Fruit fly (Drosophila melanogaster) whole organism, prepupa: Measurements from ENCODE around the gene Sfp24Ba.

ENCODE experiments used
- CG10631 ChIP-seq: fragments of 200-800 bp; sonication (Bioruptor generic); optimal IDR thresholded peaks from 2 replicates; lab custom pipeline; 2016; ENCODE audit warnings: missing biosample characterization, missing genetic modification characterization
- CG10669 ChIP-seq: fragments of 200-800 bp; sonication (Bioruptor generic); optimal IDR thresholded peaks from 3 replicates; lab custom pipeline; 2018; ENCODE audit warnings: missing biosample characterization, mild to moderate bottlenecking, missing genetic modification characterization, moderate library complexity
- CG11294 ChIP-seq: fragments of 200-800 bp; sonication (Bioruptor generic); IDR thresholded peaks from 2 replicates; pipeline ENCODE4 v1.3.6; 2022; ENCODE audit warnings: missing biosample characterization, missing genetic modification characterization
- CG11902 ChIP-seq: fragments of 200-800 bp; sonication (Bioruptor generic); optimal IDR thresholded peaks from 3 replicates; lab custom pipeline; 2016; ENCODE audit warnings: missing biosample characterization, missing genetic modification characterization
- CG15336 ChIP-seq: fragments of 200-800 bp; sonication (Bioruptor generic); IDR thresholded peaks from 2 replicates; pipeline ENCODE4 v1.3.6; 2022; ENCODE audit warnings: missing biosample characterization, missing genetic modification characterization
- CG1621 ChIP-seq: fragments of 200-800 bp; sonication (Bioruptor generic); optimal IDR thresholded peaks from 3 replicates; lab custom pipeline; 2018; ENCODE audit warnings: missing biosample characterization, mild to moderate bottlenecking, missing genetic modification characterization
- CG31627 ChIP-seq: fragments of 200-800 bp; sonication (Bioruptor generic); optimal IDR thresholded peaks from 3 replicates; lab custom pipeline; 2016; ENCODE audit warnings: missing biosample characterization, missing genetic modification characterization
- CG32006 ChIP-seq: fragments of 200-800 bp; sonication (Bioruptor generic); optimal IDR thresholded peaks from 3 replicates; lab custom pipeline; 2017; ENCODE audit warnings: missing biosample characterization, mild to moderate bottlenecking, missing genetic modification characterization
- CG4318 ChIP-seq: fragments of 200-800 bp; sonication (Bioruptor generic); optimal IDR thresholded peaks from 3 replicates; lab custom pipeline; 2017; ENCODE audit warnings: missing biosample characterization, mild to moderate bottlenecking, missing genetic modification characterization
- CG6163 ChIP-seq: fragments of 200-800 bp; sonication (Bioruptor generic); IDR thresholded peaks from 3 replicates; pipeline ENCODE4 v1.3.6; 2022; ENCODE audit warnings: missing biosample characterization, missing genetic modification characterization
- CG6276 ChIP-seq: fragments of 200-800 bp; sonication (Bioruptor generic); optimal IDR thresholded peaks from 2 replicates; lab custom pipeline; 2017; ENCODE audit warnings: missing biosample characterization, mild to moderate bottlenecking, missing genetic modification characterization
- CG6808 ChIP-seq: fragments of 200-800 bp; sonication (Bioruptor generic); optimal IDR thresholded peaks from 3 replicates; lab custom pipeline; 2017; ENCODE audit warnings: missing biosample characterization, missing genetic modification characterization, mild to moderate bottlenecking, moderate library complexity, missing genetic modification reagents
- CG6854 ChIP-seq: fragments of 200-800 bp; sonication (Bioruptor generic); optimal IDR thresholded peaks from 2 replicates; lab custom pipeline; 2017; ENCODE audit warnings: missing biosample characterization, mild to moderate bottlenecking, missing genetic modification characterization
- CG7368 ChIP-seq: fragments of 200-800 bp; sonication (Bioruptor generic); optimal IDR thresholded peaks from 3 replicates; lab custom pipeline; 2016; ENCODE audit warnings: missing biosample characterization, missing genetic modification characterization
- CG8119 ChIP-seq: fragments of 200-800 bp; sonication (Bioruptor generic); IDR thresholded peaks from 3 replicates; pipeline ENCODE4 v1.3.6; 2022; ENCODE audit warnings: missing biosample characterization, missing genetic modification characterization
- CG8319 ChIP-seq: fragments of 200-800 bp; sonication (Bioruptor generic); optimal IDR thresholded peaks from 3 replicates; lab custom pipeline; 2016; ENCODE audit warnings: missing biosample characterization, missing genetic modification characterization
- CG9139 ChIP-seq: fragments of 200-800 bp; sonication (Bioruptor generic); optimal IDR thresholded peaks from 3 replicates; lab custom pipeline; 2017; ENCODE audit warnings: missing biosample characterization, mild to moderate bottlenecking, missing genetic modification characterization
- Eip78C ChIP-seq: fragments of 200-800 bp; sonication (Bioruptor generic); peaks from one replicate; lab custom pipeline; 2016; ENCODE audit warnings: missing biosample characterization, missing genetic modification characterization
- Eip93F ChIP-seq: fragments of 200-800 bp; sonication (Bioruptor generic); optimal IDR thresholded peaks from 2 replicates; lab custom pipeline; 2016; ENCODE audit warnings: missing biosample characterization, mild to moderate bottlenecking, missing genetic modification characterization
- Ets21C ChIP-seq: fragments of 200-800 bp; sonication (Bioruptor generic); optimal IDR thresholded peaks from 3 replicates; lab custom pipeline; 2016; ENCODE audit warnings: missing biosample characterization, missing genetic modification characterization
- Ets96B ChIP-seq: fragments of 200-800 bp; optimal IDR thresholded peaks from 2 replicates; lab custom pipeline; 2019; ENCODE audit warnings: missing biosample characterization, mild to moderate bottlenecking, missing genetic modification characterization, moderate library complexity
- Gug ChIP-seq: fragments of 200-800 bp; sonication (Bioruptor generic); IDR thresholded peaks from 2 replicates; pipeline ENCODE4 v1.3.6; 2022; ENCODE audit warnings: missing biosample characterization, missing genetic modification characterization
- Hr38 ChIP-seq: sonication (Bioruptor generic); optimal IDR thresholded peaks from 2 replicates; lab custom pipeline; 2016; ENCODE audit warnings: missing biosample characterization, missing genetic modification characterization
- Hr39 ChIP-seq: fragments of 200-800 bp; sonication (Bioruptor generic); optimal IDR thresholded peaks from 2 replicates; lab custom pipeline; 2016; ENCODE audit warnings: missing biosample characterization, missing genetic modification characterization
- Hr4 ChIP-seq: fragments of 200-800 bp; sonication (Bioruptor generic); optimal IDR thresholded peaks from 3 replicates; lab custom pipeline; 2016; ENCODE audit warnings: missing biosample characterization, missing genetic modification characterization
- Lpt ChIP-seq: fragments of 200-800 bp; sonication (Bioruptor generic); optimal IDR thresholded peaks from 3 replicates; lab custom pipeline; 2016; ENCODE audit warnings: missing biosample characterization, missing genetic modification characterization
- Met ChIP-seq: fragments of 200-800 bp; sonication (Bioruptor generic); optimal IDR thresholded peaks from 3 replicates; lab custom pipeline; 2016; ENCODE audit warnings: missing biosample characterization, missing genetic modification characterization
- OdsH ChIP-seq: fragments of 200-800 bp; sonication (Bioruptor generic); optimal IDR thresholded peaks from 3 replicates; lab custom pipeline; 2016; ENCODE audit warnings: missing biosample characterization, missing genetic modification characterization
- Smox ChIP-seq: fragments of 200-800 bp; sonication (Bioruptor generic); optimal IDR thresholded peaks from 3 replicates; lab custom pipeline; 2016; ENCODE audit warnings: missing biosample characterization, missing genetic modification characterization
- Sox14 ChIP-seq: fragments of 200-800 bp; sonication (Bioruptor generic); optimal IDR thresholded peaks from 3 replicates; lab custom pipeline; 2016; ENCODE audit warnings: missing biosample characterization, missing genetic modification characterization
- achi ChIP-seq: fragments of 200-800 bp; sonication (Bioruptor generic); optimal IDR thresholded peaks from 3 replicates; lab custom pipeline; 2016; ENCODE audit warnings: missing biosample characterization, missing genetic modification characterization
- acj6 ChIP-seq: fragments of 200-800 bp; sonication (Bioruptor generic); optimal IDR thresholded peaks from 3 replicates; lab custom pipeline; 2016; ENCODE audit warnings: missing biosample characterization, missing genetic modification characterization
- cyc ChIP-seq: fragments of 200-800 bp; sonication (Bioruptor generic); optimal IDR thresholded peaks from 3 replicates; lab custom pipeline; 2016; ENCODE audit warnings: missing biosample characterization, missing genetic modification characterization
- dac ChIP-seq: fragments of 200-800 bp; sonication (Bioruptor generic); optimal IDR thresholded peaks from 2 replicates; lab custom pipeline; 2017; ENCODE audit warnings: missing biosample characterization, mild to moderate bottlenecking, missing genetic modification characterization
- eg ChIP-seq: fragments of 200-800 bp; sonication (Bioruptor generic); IDR thresholded peaks from 3 replicates; pipeline ENCODE4 v1.3.6; 2022; ENCODE audit warnings: missing biosample characterization, missing genetic modification characterization
- esn ChIP-seq: fragments of 200-800 bp; sonication (Bioruptor generic); optimal IDR thresholded peaks from 2 replicates; lab custom pipeline; 2016; ENCODE audit warnings: missing biosample characterization, mild to moderate bottlenecking, missing genetic modification characterization, moderate library complexity
- fd59A ChIP-seq: fragments of 200-800 bp; sonication (Bioruptor generic); optimal IDR thresholded peaks from 2 replicates; lab custom pipeline; 2017; ENCODE audit warnings: missing biosample characterization, mild to moderate bottlenecking, missing genetic modification characterization, missing genetic modification reagents
- fd85E ChIP-seq: fragments of 200-800 bp; sonication (Bioruptor generic); optimal IDR thresholded peaks from 3 replicates; lab custom pipeline; 2016; ENCODE audit warnings: missing biosample characterization, missing genetic modification characterization
- fkh ChIP-seq: fragments of 200-800 bp; sonication (Bioruptor generic); optimal IDR thresholded peaks from 3 replicates; lab custom pipeline; 2017; ENCODE audit warnings: missing biosample characterization, mild to moderate bottlenecking, missing genetic modification characterization, moderate library complexity
- lz ChIP-seq: fragments of 200-800 bp; sonication (Bioruptor generic); optimal IDR thresholded peaks from 3 replicates; lab custom pipeline; 2016; ENCODE audit warnings: missing biosample characterization, missing genetic modification characterization
- net ChIP-seq: fragments of 200-800 bp; sonication (Bioruptor generic); optimal IDR thresholded peaks from 3 replicates; lab custom pipeline; 2016; ENCODE audit warnings: missing biosample characterization, missing genetic modification characterization
- pdm3 ChIP-seq: fragments of 200-800 bp; sonication (Bioruptor generic); optimal IDR thresholded peaks from 3 replicates; lab custom pipeline; 2016; ENCODE audit warnings: missing biosample characterization, missing genetic modification characterization
- salr ChIP-seq, 2 experiments: fragments of 200-800 bp; sonication (Bioruptor generic); optimal IDR thresholded peaks; 3 replicates each; lab custom pipeline; 2016 to 2018; ENCODE audit warnings: missing biosample characterization in 2 of 2, missing genetic modification characterization in 2 of 2, mild to moderate bottlenecking in 1 of 2
- spab ChIP-seq: fragments of 200-800 bp; sonication (Bioruptor generic); optimal IDR thresholded peaks from 2 replicates; lab custom pipeline; 2017; ENCODE audit warnings: missing biosample characterization, mild to moderate bottlenecking, missing genetic modification characterization, missing genetic modification reagents
- svp ChIP-seq: fragments of 200-800 bp; sonication (Bioruptor generic); peaks from one replicate; lab custom pipeline; 2016; ENCODE audit warnings: missing biosample characterization, missing genetic modification characterization
- vri ChIP-seq: fragments of 200-800 bp; sonication (Bioruptor generic); optimal IDR thresholded peaks from 3 replicates; lab custom pipeline; 2016; ENCODE audit warnings: missing biosample characterization, mild to moderate bottlenecking, missing genetic modification characterization

Sfp24Ba gene

DNA sequence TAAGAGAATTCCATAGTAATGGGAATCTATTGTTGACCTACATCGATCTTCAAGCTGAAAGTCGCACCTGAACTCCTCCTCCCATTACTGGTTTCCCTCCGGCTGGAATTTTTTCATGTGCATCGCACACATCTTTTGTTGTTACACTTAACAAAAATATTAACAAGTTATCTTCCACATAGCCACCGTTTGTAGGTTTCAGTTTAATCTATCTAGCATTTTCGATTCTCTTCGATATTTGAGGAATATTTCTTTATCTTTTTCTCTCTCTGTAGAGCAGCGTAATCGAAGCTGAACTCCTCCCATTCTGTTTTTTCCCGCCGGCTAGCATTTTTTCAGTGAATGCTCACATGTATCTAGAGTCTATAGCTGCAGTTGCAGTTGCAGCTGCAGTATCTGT, 43.6 kb downstream of the Sfp24Ba start:
- no peak for TF ChIP-seq CG9139 (GFP tag; lab: Kevin White, UChicago)
- TF ChIP-seq CG10669 (GFP tag; lab: Kevin White, UChicago) = no peak
- TF ChIP-seq Hr39 (GFP tag; lab: Kevin White, UChicago) = no peak
- TF ChIP-seq Smox (GFP tag; lab: Kevin White, UChicago) = no peak
- no peak for TF ChIP-seq Eip93F (GFP tag; lab: Kevin White, UChicago)
- TF ChIP-seq Met (GFP tag; lab: Kevin White, UChicago) = no peak
- TF ChIP-seq Eip78C = peak; percentile 68
- TF ChIP-seq CG6276 (GFP tag; lab: Kevin White, UChicago) = peak; percentile 54
- TF ChIP-seq fkh = no peak
- peak; percentile 35; the same call in 1 of the 2 replicates for TF ChIP-seq Gug (GFP tag; lab: Robert Waterston, UW)
- no peak for TF ChIP-seq cyc (GFP tag; lab: Kevin White, UChicago)
- TF ChIP-seq CG8119 (GFP tag; lab: Robert Waterston, UW) = peak; percentile 74
- TF ChIP-seq CG1621 = no peak
- peak; percentile 67 for TF ChIP-seq CG15336 (GFP tag; lab: Robert Waterston, UW)
- peak; percentile 26 for TF ChIP-seq OdsH (GFP tag; lab: Kevin White, UChicago)
- no peak for TF ChIP-seq Ets96B (tag; lab: Kevin White, UChicago)
- TF ChIP-seq CG8319 (GFP tag; lab: Kevin White, UChicago) = no peak
- TF ChIP-seq pdm3 (GFP tag; lab: Kevin White, UChicago) = no peak
- peak; percentile 12 for TF ChIP-seq dac (GFP tag; lab: Kevin White, UChicago)
- TF ChIP-seq CG31627 = no peak
- TF ChIP-seq Hr4 (GFP tag; lab: Kevin White, UChicago) = peak; percentile 61
- TF ChIP-seq vri (GFP tag; lab: Kevin White, UChicago) = no peak
- no peak for TF ChIP-seq Lpt (GFP tag; lab: Kevin White, UChicago)
- TF ChIP-seq spab (GFP tag; lab: Kevin White, UChicago) = no peak
- TF ChIP-seq Hr38 (GFP tag; lab: Kevin White, UChicago) = no peak
- no peak for TF ChIP-seq net (GFP tag; lab: Kevin White, UChicago)
- no peak for TF ChIP-seq fd59A
- TF ChIP-seq CG6808 = no peak
- no peak for TF ChIP-seq CG7368 (GFP tag; lab: Kevin White, UChicago)
- TF ChIP-seq svp (GFP tag; lab: Kevin White, UChicago) = no peak
- TF ChIP-seq CG10631 (GFP tag; lab: Kevin White, UChicago) = no peak
- peak; percentile 76 for TF ChIP-seq CG32006
- TF ChIP-seq CG4318 (GFP tag; lab: Kevin White, UChicago) = no peak
- TF ChIP-seq acj6 = peak; percentile 44
- TF ChIP-seq Ets21C (GFP tag; lab: Kevin White, UChicago) = no peak
- TF ChIP-seq CG11902 (GFP tag; lab: Kevin White, UChicago) = no peak
- no peak for TF ChIP-seq CG11294
- TF ChIP-seq eg (GFP tag; lab: Robert Waterston, UW) = peak; percentile 83
- TF ChIP-seq Sox14 = no peak
- peak; percentile 52; the same call in 1 of the 3 replicates for TF ChIP-seq CG6163
- no peak for TF ChIP-seq lz (GFP tag; lab: Kevin White, UChicago)

DNA sequence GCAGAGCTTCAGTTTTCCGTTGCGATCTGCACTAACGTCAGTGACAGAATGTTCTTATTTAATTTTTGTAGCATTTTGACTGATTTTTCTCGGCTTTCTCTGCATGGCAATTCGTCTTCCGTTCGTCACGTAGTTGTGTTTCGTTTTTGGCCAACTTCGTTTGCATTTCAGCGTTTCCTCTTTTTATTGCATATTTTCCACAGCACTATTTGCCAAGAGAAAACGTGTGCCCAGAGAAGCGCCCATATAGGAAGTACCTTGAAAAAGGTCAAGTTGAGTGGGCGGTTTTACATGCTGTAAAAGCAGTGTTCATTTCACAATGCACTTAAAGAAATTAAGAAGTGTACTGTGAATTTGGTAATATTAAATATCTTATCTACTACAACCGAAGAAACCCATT, 46.7 kb downstream of the Sfp24Ba start, which contains the start of gene CG15418:
Gene CG15418, minus strand, starts transcription at position 101 of the 400 bp plus-strand sequence.
- no peak for TF ChIP-seq dac (GFP tag; lab: Kevin White, UChicago)
- TF ChIP-seq CG9139 (GFP tag; lab: Kevin White, UChicago) = no peak
- no peak for TF ChIP-seq CG6808
- TF ChIP-seq esn (GFP tag; lab: Kevin White, UChicago) = no peak
- no peak for TF ChIP-seq CG1621
- TF ChIP-seq achi (GFP tag; lab: Kevin White, UChicago) = no peak
- no peak for TF ChIP-seq svp (GFP tag; lab: Kevin White, UChicago)
- TF ChIP-seq fd85E (GFP tag; lab: Kevin White, UChicago) = no peak
- TF ChIP-seq CG31627 = no peak
- no peak for TF ChIP-seq Eip93F (GFP tag; lab: Kevin White, UChicago)
- TF ChIP-seq CG10631 (GFP tag; lab: Kevin White, UChicago) = no peak
- no peak for TF ChIP-seq acj6
- no peak for TF ChIP-seq salr (GFP tag; optimal IDR thresholded peaks at IDR 0.05; lab: Kevin White, UChicago)
- no peak for TF ChIP-seq Ets21C (GFP tag; lab: Kevin White, UChicago)
- no peak for TF ChIP-seq CG6276 (GFP tag; lab: Kevin White, UChicago)
- TF ChIP-seq Hr39 (GFP tag; lab: Kevin White, UChicago) = no peak
- TF ChIP-seq Sox14 = no peak
- no peak for TF ChIP-seq CG6854 (GFP tag; lab: Kevin White, UChicago)
